Worm (Caenorhabditis elegans): ENCODE measurements around the gene str-256.

The str-256 gene

ce11 chrV:521517-521916, 20.4 kb upstream of the str-256 start, which contains the start of gene srw-107:
TSS of gene srw-107 (minus strand) at chrV:521617.
- no peak for TF ChIP-seq arid-1 (GFP tag; conservative IDR thresholded peaks at IDR 0.05)
- no peak for TF ChIP-seq ceh-20 (GFP tag; IDR thresholded peaks at IDR 0.05)
- no peak for TF ChIP-seq duxl-1 (tag; optimal IDR thresholded peaks at IDR 0.05; ENCODE audit: poor library complexity)
- no peak for TF ChIP-seq unc-39 (tag; optimal IDR thresholded peaks at IDR 0.05)
- no peak for TF ChIP-seq lin-15B (tag; optimal IDR thresholded peaks at IDR 0.05)
- TF ChIP-seq ctbp-1 (GFP tag; IDR thresholded peaks at IDR 0.05): no peak
- TF ChIP-seq mep-1 (tag; optimal IDR thresholded peaks at IDR 0.05): no peak
- no peak for TF ChIP-seq daf-19 (GFP tag; conservative IDR thresholded peaks at IDR 0.05)
- no peak for TF ChIP-seq aha-1 (tag)
- TF ChIP-seq ceh-28 (tag; optimal IDR thresholded peaks at IDR 0.05): no peak
- TF ChIP-seq jun-1 (tag; optimal IDR thresholded peaks at IDR 0.05): no peak
- TF ChIP-seq tra-1 (GFP tag; IDR thresholded peaks at IDR 0.05): no peak
- TF ChIP-seq ceh-82 (tag; optimal IDR thresholded peaks at IDR 0.05): no peak
- TF ChIP-seq ceh-32 (tag; optimal IDR thresholded peaks at IDR 0.05; ENCODE audit: poor library complexity): no peak
- TF ChIP-seq nhr-48 (tag; optimal IDR thresholded peaks at IDR 0.05): no peak
- TF ChIP-seq hmg-1.1 (GFP tag; IDR thresholded peaks at IDR 0.05): no peak
- TF ChIP-seq lin-38 (GFP tag; IDR thresholded peaks at IDR 0.05): no peak
- TF ChIP-seq spr-1 (tag; optimal IDR thresholded peaks at IDR 0.05): no peak

DNA sequence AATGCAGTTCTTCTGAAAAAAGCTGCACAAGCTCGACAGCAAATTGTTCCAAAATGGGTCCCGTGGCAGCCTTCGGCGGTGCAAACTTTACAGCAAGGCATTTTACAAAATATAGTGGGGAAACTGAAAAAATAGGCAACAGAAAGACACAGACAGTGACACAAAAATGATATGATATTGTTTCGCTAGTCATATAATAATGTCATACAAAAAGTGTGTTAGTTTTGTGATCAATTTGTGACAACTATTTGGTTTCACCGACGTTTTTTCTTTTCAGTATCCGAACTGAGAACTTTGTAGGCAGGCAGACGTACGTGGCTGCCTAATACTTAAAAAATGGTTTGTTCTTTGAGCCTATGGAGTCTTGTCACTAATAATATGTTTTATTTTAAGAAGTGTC, 18.3 kb upstream of the str-256 start, which contains the start of gene nhr-210:
Gene nhr-210 (minus strand): TSS at position 101 of the 400 bp plus-strand sequence.
- TF ChIP-seq ceh-44 (GFP tag; IDR thresholded peaks at IDR 0.05) (no peak), nhr-102 (tag; optimal IDR thresholded peaks at IDR 0.05) (peak; percentile 77), snpc-4 (tag; optimal IDR thresholded peaks at IDR 0.05) (no peak), ceh-32 (tag; optimal IDR thresholded peaks at IDR 0.05; ENCODE audit: poor library complexity) (no peak), lin-13 (GFP tag; optimal IDR thresholded peaks at IDR 0.05) (no peak), egl-27 (tag; optimal IDR thresholded peaks at IDR 0.05) (no peak), F37D6.2 (tag; optimal IDR thresholded peaks at IDR 0.05) (no peak), pha-4 (GFP tag; IDR thresholded peaks at IDR 0.05) (no peak), pha-4 (tag; optimal IDR thresholded peaks at IDR 0.05) (no peak), dmd-9 (GFP tag; IDR thresholded peaks at IDR 0.05) (no peak), lin-1 (GFP tag; IDR thresholded peaks at IDR 0.05) (no peak), tra-1 (GFP tag; IDR thresholded peaks at IDR 0.05) (no peak), rbr-2 (tag; optimal IDR thresholded peaks at IDR 0.05) (no peak), Y105C5A.15 (GFP tag; IDR thresholded peaks at IDR 0.05) (no peak), duxl-1 (tag; optimal IDR thresholded peaks at IDR 0.05; ENCODE audit: poor library complexity) (no peak), nhr-237 (tag; optimal IDR thresholded peaks at IDR 0.05) (no peak), pqm-1 (tag; optimal IDR thresholded peaks at IDR 0.05) (peak; percentile 12), fos-1 (tag; optimal IDR thresholded peaks at IDR 0.05) (no peak), nhr-28 (tag; optimal IDR thresholded peaks at IDR 0.05) (peak; percentile 36), dpl-1 (GFP tag; optimal IDR thresholded peaks at IDR 0.05) (no peak), set-16 (GFP tag; IDR thresholded peaks at IDR 0.05) (no peak), attf-4 (tag; optimal IDR thresholded peaks at IDR 0.05) (no peak), ztf-11 (tag; optimal IDR thresholded peaks at IDR 0.05) (no peak), tag-97 (GFP tag; IDR thresholded peaks at IDR 0.05) (no peak), ceh-62 (tag; optimal IDR thresholded peaks at IDR 0.05) (no peak), zip-2 (tag; optimal IDR thresholded peaks at IDR 0.05) (no peak)

- TF ChIP-seq lin-1 (GFP tag; IDR thresholded peaks at IDR 0.05): no peak
- TF ChIP-seq F10B5.3 (tag; optimal IDR thresholded peaks at IDR 0.05): no peak
- TF ChIP-seq daf-8 (GFP tag; IDR thresholded peaks at IDR 0.05): no peak
- TF ChIP-seq rbr-2 (tag; optimal IDR thresholded peaks at IDR 0.05): no peak
- no peak for TF ChIP-seq nhr-77 (tag; optimal IDR thresholded peaks at IDR 0.05)
- no peak for TF ChIP-seq nhr-102 (tag; optimal IDR thresholded peaks at IDR 0.05)
- no peak for TF ChIP-seq pqm-1 (tag; optimal IDR thresholded peaks at IDR 0.05)
- no peak for TF ChIP-seq saeg-2 (GFP tag; IDR thresholded peaks at IDR 0.05)
- TF ChIP-seq nhr-237 (tag; optimal IDR thresholded peaks at IDR 0.05): no peak
- TF ChIP-seq egl-27 (tag; optimal IDR thresholded peaks at IDR 0.05): no peak
- no peak for TF ChIP-seq unc-39 (tag; optimal IDR thresholded peaks at IDR 0.05)
- TF ChIP-seq F26F4.8 (GFP tag; conservative IDR thresholded peaks at IDR 0.05): no peak
- TF ChIP-seq jun-1 (tag; optimal IDR thresholded peaks at IDR 0.05): no peak
- TF ChIP-seq mxl-2 (GFP tag; conservative IDR thresholded peaks at IDR 0.05): no peak
- no peak for TF ChIP-seq ctbp-1 (GFP tag; IDR thresholded peaks at IDR 0.05)
- no peak for TF ChIP-seq mdl-1 (tag; optimal IDR thresholded peaks at IDR 0.05)
- no peak for TF ChIP-seq ceh-32 (tag; optimal IDR thresholded peaks at IDR 0.05; ENCODE audit: poor library complexity)
- TF ChIP-seq cey-2 (tag; optimal IDR thresholded peaks at IDR 0.05; ENCODE audit: borderline replicate concordance, insufficient read depth): no peak
- TF ChIP-seq R02D3.7 (tag; optimal IDR thresholded peaks at IDR 0.05): no peak
- TF ChIP-seq nhr-10 (tag; optimal IDR thresholded peaks at IDR 0.05): no peak
These were observed 11.3 kb upstream of the str-256 start, which contains the start of gene srh-37 for ce11 chrV:512420-512819. TSS of gene srh-37 (minus strand) at chrV:512520.
